Worm (Caenorhabditis elegans): ENCODE data around the gene swt-7.

The swt-7 gene

ce11 chrV:5032176-5032575 lies 1.6 kb upstream of the swt-7 start (continued):
- TF ChIP-seq nhr-20 (tag; optimal IDR thresholded peaks at IDR 0.05), result peak; percentile 42
- no peak for TF ChIP-seq tlp-1 (tag; optimal IDR thresholded peaks at IDR 0.05)
- peak; percentile 69 for TF ChIP-seq lin-14 (GFP tag; optimal IDR thresholded peaks at IDR 0.05)
- TF ChIP-seq lin-39 (tag; optimal IDR thresholded peaks at IDR 0.05), result no peak
- no peak for TF ChIP-seq skn-1 (tag; optimal IDR thresholded peaks at IDR 0.05)
- no peak for TF ChIP-seq ets-5 (GFP tag; IDR thresholded peaks at IDR 0.05)
- no peak for TF ChIP-seq fos-1 (tag; optimal IDR thresholded peaks at IDR 0.05)
- no peak for TF ChIP-seq vab-15 (tag; optimal IDR thresholded peaks at IDR 0.05)
- peak; percentile 88 for TF ChIP-seq nhr-85 (tag)
- no peak for TF ChIP-seq fkh-8 (tag; optimal IDR thresholded peaks at IDR 0.05)
- TF ChIP-seq lsy-2 (tag; optimal IDR thresholded peaks at IDR 0.05), result no peak
- TF ChIP-seq nhr-77 (tag; optimal IDR thresholded peaks at IDR 0.05), result no peak
- no peak for TF ChIP-seq ama-1 (optimal IDR thresholded peaks at IDR 0.05)
- no peak for TF ChIP-seq mep-1 (tag; optimal IDR thresholded peaks at IDR 0.05)
- TF ChIP-seq nhr-47 (tag; optimal IDR thresholded peaks at IDR 0.05), result no peak

ce11 chrV:5031764-5032163 lies 1.1 kb upstream of the swt-7 start:
- TF ChIP-seq jun-1 (tag; optimal IDR thresholded peaks at IDR 0.05), result no peak
- peak; percentile 3 for TF ChIP-seq skn-1 (tag; optimal IDR thresholded peaks at IDR 0.05)

DNA sequence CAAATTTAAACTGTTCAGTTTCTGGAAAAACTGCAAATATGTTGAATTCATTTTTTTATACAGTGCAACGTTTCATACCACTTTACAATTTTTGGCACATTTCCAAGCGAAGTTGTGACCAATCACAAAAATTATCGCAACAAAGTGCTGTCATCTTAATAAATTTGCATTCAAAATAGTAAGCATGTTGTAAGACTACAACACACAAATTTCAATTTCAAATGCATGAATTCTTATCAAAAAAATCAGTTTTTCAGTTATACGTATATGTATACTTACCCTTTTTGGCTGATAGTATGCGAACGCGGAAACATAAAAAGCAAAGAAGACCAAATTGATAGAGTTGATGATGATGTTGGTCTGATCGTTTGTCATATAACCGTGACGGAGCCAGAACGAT lies 403 bp downstream of the swt-7 start:
- TF ChIP-seq efl-1 (optimal IDR thresholded peaks at IDR 0.05) (no peak), efl-1 (GFP tag; optimal IDR thresholded peaks at IDR 0.05 in 1 of 2) (peak in 1 of 2 experiments; percentile 83), elt-2 (tag; optimal IDR thresholded peaks at IDR 0.05) (peak; percentile 66), nhr-28 (tag; optimal IDR thresholded peaks at IDR 0.05) (no peak), mef-2 (tag; optimal IDR thresholded peaks at IDR 0.05) (no peak), nhr-71 (tag; optimal IDR thresholded peaks at IDR 0.05) (no peak), mep-1 (tag; optimal IDR thresholded peaks at IDR 0.05) (no peak), lin-14 (GFP tag; optimal IDR thresholded peaks at IDR 0.05) (peak; percentile 18)

ce11 chrV:5027640-5028039 lies 3.0 kb downstream of the swt-7 start, which contains the start of gene cpt-4:
Gene cpt-4 (minus strand): TSS chrV:5027723.
- peak; percentile 63 for TF ChIP-seq pqm-1 (tag; optimal IDR thresholded peaks at IDR 0.05)
- no peak for TF ChIP-seq hlh-17 (GFP tag; optimal IDR thresholded peaks at IDR 0.05; ENCODE audit: borderline replicate concordance)
- TF ChIP-seq skn-1 (tag; optimal IDR thresholded peaks at IDR 0.05), result no peak
- no peak for TF ChIP-seq aha-1 (tag; optimal IDR thresholded peaks at IDR 0.05)
- no peak for TF ChIP-seq nhr-11 (tag; optimal IDR thresholded peaks at IDR 0.05)
- no peak for TF ChIP-seq ceh-63 (GFP tag; optimal IDR thresholded peaks at IDR 0.05)
- TF ChIP-seq irx-1 (tag; optimal IDR thresholded peaks at IDR 0.05), result no peak
- no peak for TF ChIP-seq fkh-8 (tag; optimal IDR thresholded peaks at IDR 0.05)
- no peak for TF ChIP-seq fkh-4 (tag; optimal IDR thresholded peaks at IDR 0.05; ENCODE audit: borderline replicate concordance)
- TF ChIP-seq hlh-4 (tag; optimal IDR thresholded peaks at IDR 0.05), result no peak
- TF ChIP-seq tlp-1 (tag; optimal IDR thresholded peaks at IDR 0.05), result no peak
- TF ChIP-seq ztf-4 (tag; optimal IDR thresholded peaks at IDR 0.05), result no peak
- no peak for TF ChIP-seq mef-2 (tag; optimal IDR thresholded peaks at IDR 0.05)
- no peak for TF ChIP-seq nhr-71 (tag; optimal IDR thresholded peaks at IDR 0.05)
- no peak for TF ChIP-seq sup-37 (GFP tag; optimal IDR thresholded peaks at IDR 0.05)
- TF ChIP-seq fos-1 (tag; optimal IDR thresholded peaks at IDR 0.05), result no peak
- TF ChIP-seq lsy-2 (tag; optimal IDR thresholded peaks at IDR 0.05), result no peak
- no peak for TF ChIP-seq Y116A8C.19 (tag; optimal IDR thresholded peaks at IDR 0.05; ENCODE audit: borderline replicate concordance)
- TF ChIP-seq ces-1 (GFP tag; optimal IDR thresholded peaks at IDR 0.05), result no peak
- no peak for TF ChIP-seq swsn-7 (tag; optimal IDR thresholded peaks at IDR 0.05)
- TF ChIP-seq ceh-90 (tag; optimal IDR thresholded peaks at IDR 0.05), result no peak
- no peak for TF ChIP-seq unc-30 (tag; optimal IDR thresholded peaks at IDR 0.05)
- no peak for TF ChIP-seq nhr-76 (tag; optimal IDR thresholded peaks at IDR 0.05)
- TF ChIP-seq zip-4 (GFP tag; optimal IDR thresholded peaks at IDR 0.05), result no peak
- no peak for TF ChIP-seq isw-1 (GFP tag; IDR thresholded peaks at IDR 0.05)
- TF ChIP-seq zag-1 (tag; optimal IDR thresholded peaks at IDR 0.05), result no peak
- TF ChIP-seq elt-3 (tag; optimal IDR thresholded peaks at IDR 0.05), result peak in 1 of 6 experiments; percentile 36
- no peak for TF ChIP-seq C34B4.2 (tag; optimal IDR thresholded peaks at IDR 0.05)
- no peak for TF ChIP-seq snu-23 (GFP tag; optimal IDR thresholded peaks at IDR 0.05)
- TF ChIP-seq ama-1 (optimal IDR thresholded peaks at IDR 0.05), result no peak
- peak; percentile 50 for TF ChIP-seq blmp-1 (tag; optimal IDR thresholded peaks at IDR 0.05)
- TF ChIP-seq vab-15 (tag; optimal IDR thresholded peaks at IDR 0.05), result no peak
- no peak for TF ChIP-seq unc-62 (GFP tag; optimal IDR thresholded peaks at IDR 0.05)
- TF ChIP-seq nhr-85 (tag), result peak; percentile 30
- TF ChIP-seq jun-1 (tag; optimal IDR thresholded peaks at IDR 0.05), result no peak
- no peak for TF ChIP-seq pax-3 (tag; optimal IDR thresholded peaks at IDR 0.05)
- no peak for TF ChIP-seq aly-2 (tag; optimal IDR thresholded peaks at IDR 0.05)

Data from whole organism, L1 larva.